Fruit fly (Drosophila melanogaster) whole organism, embryonic: ENCODE measurements around the gene CG15543.

Experiments used
- Atf6 ChIP-seq: fragments of 200-800 bp; sonication (Bioruptor generic); IDR thresholded peaks from 2 replicates; pipeline ENCODE4 v1.3.6; 2022; ENCODE audit warnings: missing biosample characterization, missing genetic modification characterization
- CG11504 ChIP-seq: fragments of 200-800 bp; sonication (Bioruptor generic); optimal IDR thresholded peaks from 3 replicates; lab custom pipeline; 2019; ENCODE audit warnings: missing biosample characterization, mild to moderate bottlenecking, missing genetic modification characterization, moderate library complexity
- CG13424 ChIP-seq: fragments of 200-800 bp; sonication (Bioruptor generic); optimal IDR thresholded peaks from 2 replicates; lab custom pipeline; 2019; ENCODE audit warnings: missing biosample characterization, mild to moderate bottlenecking, missing genetic modification characterization, moderate library complexity
- CG13624 ChIP-seq: fragments of 200-800 bp; sonication (Bioruptor generic); optimal IDR thresholded peaks from 2 replicates; lab custom pipeline; 2016; ENCODE audit warnings: missing biosample characterization, missing genetic modification characterization
- CG13894 ChIP-seq: fragments of 200-800 bp; sonication (Bioruptor generic); optimal IDR thresholded peaks from 3 replicates; lab custom pipeline; 2018; ENCODE audit warnings: missing biosample characterization, mild to moderate bottlenecking, missing genetic modification characterization, moderate library complexity
- CG15269 ChIP-seq: fragments of 200-800 bp; sonication (Bioruptor generic); optimal IDR thresholded peaks from 2 replicates; lab custom pipeline; 2018; ENCODE audit warnings: missing biosample characterization, mild to moderate bottlenecking, missing genetic modification characterization, moderate library complexity
- CG15696 ChIP-seq: fragments of 200-800 bp; sonication (Bioruptor generic); optimal IDR thresholded peaks from 2 replicates; lab custom pipeline; 2019; ENCODE audit warnings: missing biosample characterization, mild to moderate bottlenecking, missing genetic modification characterization, moderate library complexity
- CG1603 ChIP-seq: fragments of 200-800 bp; sonication (Bioruptor generic); optimal IDR thresholded peaks from 2 replicates; lab custom pipeline; 2019; ENCODE audit warnings: missing biosample characterization, mild to moderate bottlenecking, missing genetic modification characterization, moderate library complexity
- CG17802 ChIP-seq: fragments of 200-800 bp; sonication (Bioruptor generic); optimal IDR thresholded peaks from 2 replicates; lab custom pipeline; 2018; ENCODE audit warnings: missing biosample characterization, mild to moderate bottlenecking, missing genetic modification characterization, moderate library complexity
- CG1792 ChIP-seq: fragments of 200-800 bp; sonication (Bioruptor generic); optimal IDR thresholded peaks from 2 replicates; lab custom pipeline; 2016; ENCODE audit warnings: missing biosample characterization, missing genetic modification characterization
- CG18764 ChIP-seq: fragments of 200-800 bp; sonication (Bioruptor generic); optimal IDR thresholded peaks from 3 replicates; lab custom pipeline; 2016; ENCODE audit warnings: missing biosample characterization, missing genetic modification characterization
- CG2889 ChIP-seq: fragments of 200-800 bp; sonication (Bioruptor generic); IDR thresholded peaks from 3 replicates; pipeline ENCODE4 v1.3.6; 2022; ENCODE audit warnings: missing biosample characterization, missing genetic modification characterization
- CG30403 ChIP-seq: fragments of 200-800 bp; sonication (Bioruptor generic); optimal IDR thresholded peaks from 3 replicates; lab custom pipeline; 2016; ENCODE audit warnings: missing biosample characterization, missing genetic modification characterization
- CG33557 ChIP-seq: fragments of 200-800 bp; sonication (Bioruptor generic); optimal IDR thresholded peaks from 2 replicates; lab custom pipeline; 2019; ENCODE audit warnings: missing biosample characterization, mild to moderate bottlenecking, missing genetic modification characterization, moderate library complexity
- CG4730 ChIP-seq: fragments of 200-800 bp; sonication (Bioruptor generic); IDR thresholded peaks from 2 replicates; pipeline ENCODE4 v1.3.6; 2022; ENCODE audit warnings: missing biosample characterization, missing genetic modification characterization
- CG4820 ChIP-seq: fragments of 200-800 bp; sonication (Bioruptor generic); optimal IDR thresholded peaks from 3 replicates; lab custom pipeline; 2016; ENCODE audit warnings: missing biosample characterization, missing genetic modification characterization
- CG6813 ChIP-seq: fragments of 200-800 bp; sonication (Bioruptor generic); optimal IDR thresholded peaks from 2 replicates; lab custom pipeline; 2017; ENCODE audit warnings: missing biosample characterization, missing genetic modification characterization, mild to moderate bottlenecking, moderate library complexity, missing genetic modification reagents
- CG8359 ChIP-seq: fragments of 200-800 bp; sonication (Bioruptor generic); optimal IDR thresholded peaks from 2 replicates; lab custom pipeline; 2017; ENCODE audit warnings: missing biosample characterization, mild to moderate bottlenecking, missing genetic modification characterization, borderline replicate concordance
- CG8924 ChIP-seq: fragments of 200-800 bp; optimal IDR thresholded peaks from 3 replicates; lab custom pipeline; 2019; ENCODE audit warnings: missing biosample characterization, mild to moderate bottlenecking, missing genetic modification characterization, moderate library complexity
- CG9215 ChIP-seq: fragments of 200-800 bp; sonication (Bioruptor generic); IDR thresholded peaks from 2 replicates; pipeline ENCODE4 v1.3.6; 2022; ENCODE audit warnings: missing biosample characterization, missing genetic modification characterization
- CkIIα-i1 ChIP-seq: fragments of 200-800 bp; sonication (Bioruptor generic); IDR thresholded peaks from 2 replicates; pipeline ENCODE4 v1.3.6; 2022; ENCODE audit warnings: missing biosample characterization, missing genetic modification characterization
- CoRest ChIP-seq: fragments of 200-800 bp; sonication (Bioruptor generic); optimal IDR thresholded peaks from 3 replicates; lab custom pipeline; 2018; ENCODE audit warnings: missing biosample characterization, mild to moderate bottlenecking, missing genetic modification characterization, moderate library complexity
- Ets65A ChIP-seq: fragments of 200-800 bp; sonication (Bioruptor generic); peaks from one replicate; lab custom pipeline; 2016; ENCODE audit warnings: missing biosample characterization, missing genetic modification characterization
- NfI ChIP-seq: fragments of 200-800 bp; sonication (Bioruptor generic); optimal IDR thresholded peaks from 3 replicates; lab custom pipeline; 2018; ENCODE audit warnings: missing biosample characterization, mild to moderate bottlenecking, missing genetic modification characterization, moderate library complexity
- Six4 ChIP-seq: fragments of 200-800 bp; sonication (Bioruptor generic); optimal IDR thresholded peaks from 2 replicates; lab custom pipeline; 2016; ENCODE audit warnings: missing biosample characterization, missing genetic modification characterization
- Spps ChIP-seq: fragments of 200-800 bp; sonication (Bioruptor generic); optimal IDR thresholded peaks from 2 replicates; lab custom pipeline; 2018; ENCODE audit warnings: missing biosample characterization, mild to moderate bottlenecking, missing genetic modification characterization
- Usf ChIP-seq: fragments of 200-800 bp; sonication (Bioruptor generic); optimal IDR thresholded peaks from 2 replicates; lab custom pipeline; 2017; ENCODE audit warnings: missing genotype, missing biosample characterization, missing genetic modification characterization
- ase ChIP-seq: fragments of 200-800 bp; sonication (Bioruptor generic); IDR thresholded peaks from 3 replicates; pipeline ENCODE4 v1.3.6; 2022; ENCODE audit warnings: missing biosample characterization, missing genetic modification characterization
- bbx ChIP-seq: fragments of 200-800 bp; sonication (Bioruptor generic); IDR thresholded peaks from 2 replicates; pipeline ENCODE4 v1.3.6; 2022; ENCODE audit warnings: missing biosample characterization, missing genetic modification characterization; ENCODE audit not compliant: partially characterized antibody
- bcd ChIP-seq: fragments of 200-800 bp; sonication (Bioruptor generic); optimal IDR thresholded peaks from 2 replicates; lab custom pipeline; 2017; ENCODE audit warnings: missing biosample characterization, mild to moderate bottlenecking, missing genetic modification characterization
- crp ChIP-seq, 2 experiments: fragments of 200-800 bp; sonication (Bioruptor generic); optimal IDR thresholded peaks; 2 replicates in 1 of 2; 3 replicates in 1 of 2; lab custom pipeline; 2017; ENCODE audit warnings: missing biosample characterization in 2 of 2, missing genetic modification characterization in 2 of 2, mild to moderate bottlenecking in 1 of 2, moderate library complexity in 1 of 2
- dmrt11E ChIP-seq: fragments of 200-800 bp; sonication (Bioruptor generic); optimal IDR thresholded peaks from 3 replicates; lab custom pipeline; 2018; ENCODE audit warnings: missing biosample characterization, mild to moderate bottlenecking, missing genetic modification characterization, moderate library complexity
- dpn ChIP-seq, 2 experiments: fragments of 200-800 bp; sonication (Bioruptor generic); optimal IDR thresholded peaks; 3 replicates each; lab custom pipeline; 2016; ENCODE audit warnings: missing biosample characterization in 2 of 2, missing genetic modification characterization in 2 of 2
- ems ChIP-seq: fragments of 200-800 bp; sonication (Bioruptor generic); optimal IDR thresholded peaks from 3 replicates; lab custom pipeline; 2016; ENCODE audit warnings: missing biosample characterization, missing genetic modification characterization
- fd96Cb ChIP-seq: fragments of 200-800 bp; sonication (Bioruptor generic); optimal IDR thresholded peaks from 2 replicates; lab custom pipeline; 2018; ENCODE audit warnings: missing biosample characterization, mild to moderate bottlenecking, missing genetic modification characterization, moderate library complexity
- gcm ChIP-seq: fragments of 200-800 bp; sonication (Bioruptor generic); optimal IDR thresholded peaks from 2 replicates; lab custom pipeline; 2019; ENCODE audit warnings: missing biosample characterization, mild to moderate bottlenecking, missing genetic modification characterization, moderate library complexity
- gem ChIP-seq: fragments of 200-800 bp; sonication (Bioruptor generic); optimal IDR thresholded peaks from 2 replicates; lab custom pipeline; 2019; ENCODE audit warnings: missing biosample characterization, mild to moderate bottlenecking, missing genetic modification characterization, moderate library complexity
- gsb-n ChIP-seq: fragments of 200-800 bp; sonication (Bioruptor generic); optimal IDR thresholded peaks from 3 replicates; lab custom pipeline; 2018; ENCODE audit warnings: missing biosample characterization, mild to moderate bottlenecking, missing genetic modification characterization
- jing ChIP-seq: fragments of 200-800 bp; sonication (Bioruptor generic); optimal IDR thresholded peaks from 2 replicates; lab custom pipeline; 2018; ENCODE audit warnings: missing biosample characterization, mild to moderate bottlenecking, missing genetic modification characterization
- lmd ChIP-seq: fragments of 200-800 bp; sonication (Bioruptor generic); IDR thresholded peaks from 2 replicates; pipeline ENCODE4 v1.3.6; 2022; ENCODE audit warnings: missing biosample characterization, missing genetic modification characterization
- luna ChIP-seq: fragments of 200-800 bp; sonication (Bioruptor generic); optimal IDR thresholded peaks from 2 replicates; lab custom pipeline; 2016; ENCODE audit warnings: missing biosample characterization, missing genetic modification characterization
- prd ChIP-seq, 3 experiments: fragments of >200 bp in 2 of 3; fragments of 200-800 bp in 1 of 3; sonication (Bioruptor generic) in 1 of 3; optimal IDR thresholded peaks in 2 of 3; IDR thresholded peaks in 1 of 3; 2 replicates in 2 of 3; 3 replicates in 1 of 3; pipeline versions ENCODE4 v1.3.6 to Lab custom; 2017 to 2022; ENCODE audit warnings: missing biosample characterization in 1 of 3, missing genetic modification characterization in 1 of 3
- row ChIP-seq: fragments of 200-800 bp; sonication (Bioruptor generic); IDR thresholded peaks from 3 replicates; pipeline ENCODE4 v1.3.6; 2022; ENCODE audit warnings: missing biosample characterization, missing genetic modification characterization
- sd ChIP-seq: fragments of 200-800 bp; sonication (Bioruptor generic); optimal IDR thresholded peaks from 3 replicates; lab custom pipeline; 2018; ENCODE audit warnings: missing biosample characterization, mild to moderate bottlenecking, missing genetic modification characterization, moderate library complexity
- sens ChIP-seq: fragments of 200-800 bp; sonication (Bioruptor generic); peaks from one replicate; lab custom pipeline; 2016; ENCODE audit warnings: missing biosample characterization, missing genetic modification characterization
- sima ChIP-seq: fragments of 200-800 bp; sonication (Bioruptor generic); optimal IDR thresholded peaks from 2 replicates; lab custom pipeline; 2016; ENCODE audit warnings: missing biosample characterization, missing genetic modification characterization
- ssp ChIP-seq: fragments of 200-800 bp; sonication (Bioruptor generic); IDR thresholded peaks from 2 replicates; pipeline ENCODE4 v1.3.6; 2022; ENCODE audit warnings: missing biosample characterization, missing genetic modification characterization
- tgo ChIP-seq: fragments of 200-800 bp; sonication (Bioruptor generic); IDR thresholded peaks from 3 replicates; pipeline ENCODE4 v1.3.6; 2022; ENCODE audit warnings: missing biosample characterization, missing genetic modification characterization
- unc-4 ChIP-seq: fragments of 200-800 bp; sonication (Bioruptor generic); IDR thresholded peaks from 2 replicates; pipeline ENCODE4 v1.3.6; 2022; ENCODE audit warnings: missing biosample characterization, missing genetic modification characterization; ENCODE audit not compliant: partially characterized antibody
- zfh1 ChIP-seq: fragments of 200-800 bp; sonication (Bioruptor generic); IDR thresholded peaks from 3 replicates; pipeline ENCODE4 v1.3.6; 2022; ENCODE audit warnings: missing biosample characterization, missing genetic modification characterization

CG15543 gene

DNA sequence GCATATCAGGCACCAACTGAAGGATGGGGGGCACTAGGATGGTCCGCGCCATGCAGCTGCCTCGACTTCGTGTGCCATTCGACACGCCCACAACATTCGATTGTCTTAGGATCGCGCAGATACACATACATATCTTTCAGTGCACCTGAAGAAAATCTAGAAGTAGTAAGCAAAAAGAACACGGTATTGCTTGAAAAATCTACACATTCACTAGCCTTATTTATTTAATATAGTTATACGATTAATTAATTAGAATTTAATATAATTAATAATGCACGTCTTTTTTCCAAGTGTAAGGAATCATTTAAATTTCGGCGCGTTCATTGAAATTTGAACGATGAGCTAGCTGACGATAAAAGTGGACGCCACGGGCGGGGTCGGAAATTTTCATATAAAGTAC lies 8.1 kb upstream of the CG15543 start (continued):
- TF ChIP-seq CG8359 (GFP tag; lab: Kevin White, UChicago) (no peak), bcd (GFP tag; lab: Kevin White, UChicago) (no peak), CG4730 (GFP tag; lab: Robert Waterston, UW) (no peak), CG17802 (tag; lab: Kevin White, UChicago) (no peak), CkIIα-i1 (GFP tag; lab: Robert Waterston, UW) (no peak), CG30403 (GFP tag; lab: Kevin White, UChicago) (peak; percentile 28), CG11504 (tag; lab: Kevin White, UChicago) (peak; percentile 33), Six4 (peak; percentile 20), CG8924 (tag; lab: Kevin White, UChicago) (peak; percentile 32), zfh1 (GFP tag; lab: Robert Waterston, UW) (peak; percentile 61; the same call in 2 of the 3 replicates), CG4820 (GFP tag; lab: Kevin White, UChicago) (peak; percentile 35), CG13624 (GFP tag; lab: Kevin White, UChicago) (no peak), CG1603 (tag; lab: Kevin White, UChicago) (peak; percentile 45), CG1792 (GFP tag; lab: Kevin White, UChicago) (no peak), jing (GFP tag; lab: Kevin White, UChicago) (peak; percentile 22), ems (GFP tag; lab: Kevin White, UChicago) (no peak), Atf6 (GFP tag; lab: Robert Waterston, UW) (no peak), prd (optimal IDR thresholded peaks at IDR 0.05; lab: Kevin White, UChicago) (no peak), prd (GFP tag; IDR thresholded peaks at IDR 0.05; lab: Robert Waterston, UW) (peak; percentile 48; the same call in 2 of the 3 replicates), CG2889 (GFP tag; lab: Robert Waterston, UW) (no peak), CG33557 (GFP tag; lab: Kevin White, UChicago) (peak; percentile 34), Ets65A (no peak), sima (GFP tag; lab: Kevin White, UChicago) (no peak), ase (no peak), dpn (GFP tag; optimal IDR thresholded peaks at IDR 0.05; lab: Kevin White, UChicago) (peak in 1 of 2 experiments; percentile 19), ssp (GFP tag; lab: Robert Waterston, UW) (peak; percentile 35; the same call in 1 of the 2 replicates), CoRest (tag; lab: Kevin White, UChicago) (peak; percentile 40), CG9215 (GFP tag; lab: Robert Waterston, UW) (no peak), gcm (peak; percentile 2), bbx (GFP tag; lab: Robert Waterston, UW) (no peak), CG13424 (tag; lab: Kevin White, UChicago) (peak; percentile 26), crp (GFP tag; optimal IDR thresholded peaks at IDR 0.05; lab: Kevin White, UChicago) (no peak), tgo (0 out of 3 replicates have a peak, but pooled peaks have one; percentile 20), row (GFP tag; lab: Robert Waterston, UW) (peak; percentile 58), CG13894 (tag; lab: Kevin White, UChicago) (no peak), gsb-n (peak; percentile 38), dmrt11E (tag; lab: Kevin White, UChicago) (peak; percentile 85), CG18764 (GFP tag; lab: Kevin White, UChicago) (peak; percentile 8), gem (tag; lab: Kevin White, UChicago) (peak; percentile 67), Spps (tag; lab: Kevin White, UChicago) (peak; percentile 22), sens (GFP tag; lab: Kevin White, UChicago) (peak; percentile 75), lmd (0 out of 2 replicates have a peak, but pooled peaks have one; percentile 27), sd (tag; lab: Kevin White, UChicago) (no peak), unc-4 (GFP tag; lab: Robert Waterston, UW) (no peak), CG15696 (tag; lab: Kevin White, UChicago) (peak; percentile 43), CG15269 (tag; lab: Kevin White, UChicago) (peak; percentile 1), Usf (GFP tag; lab: Kevin White, UChicago) (no peak), luna (no peak), fd96Cb (peak; percentile 28), CG6813 (GFP tag; lab: Kevin White, UChicago) (no peak), NfI (GFP tag; lab: Kevin White, UChicago) (no peak)
